Worm (Caenorhabditis elegans): ENCODE results near the gene nmt-1.

Gene nmt-1

DNA sequence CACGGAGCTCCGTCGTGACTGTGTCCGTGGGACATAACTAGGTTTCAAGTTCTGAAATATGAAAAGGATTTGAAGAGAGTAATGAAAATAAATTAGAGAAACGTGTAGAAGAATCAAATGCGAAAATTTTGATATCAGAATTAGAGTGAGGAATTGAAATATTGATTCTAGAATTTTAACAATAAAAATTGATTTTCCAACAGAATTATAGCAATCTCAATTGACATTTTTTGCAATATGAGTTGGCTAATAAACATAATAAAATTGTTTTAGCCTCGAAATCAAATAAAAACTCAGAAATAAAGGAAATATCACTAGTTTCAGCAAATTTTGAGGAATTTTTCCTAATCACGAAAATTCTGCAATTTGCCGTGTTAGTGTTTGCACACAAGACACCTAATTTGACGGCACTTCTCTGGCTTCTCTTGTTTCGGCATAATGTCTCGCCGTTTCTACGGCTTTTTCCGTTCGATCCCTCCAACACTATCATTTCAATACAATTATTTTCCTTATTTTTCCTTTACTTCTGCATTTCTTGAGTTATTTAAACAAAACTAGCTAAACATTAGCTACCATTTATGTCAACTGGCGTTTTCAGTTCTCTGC lies at the start of gene nmt-1:
nmt-1 (minus strand) TSS at position 51 of the 606 bp plus-strand sequence.
- peak; percentile 48 for TF ChIP-seq nhr-20 (tag; optimal IDR thresholded peaks at IDR 0.05)
- peak; percentile 69 for TF ChIP-seq snu-23 (GFP tag; optimal IDR thresholded peaks at IDR 0.05)
- peak; percentile 56 for TF ChIP-seq isw-1 (GFP tag; IDR thresholded peaks at IDR 0.05)
- TF ChIP-seq nhr-19 (GFP tag; conservative IDR thresholded peaks at IDR 0.05) = peak; percentile 60
- peak; percentile 72 for TF ChIP-seq mep-1 (tag; optimal IDR thresholded peaks at IDR 0.05)
- peak in 2 of 3 experiments; percentile 7 to 12 for TF ChIP-seq ceh-82 (tag; optimal IDR thresholded peaks at IDR 0.05)
- peak; percentile 54 for TF ChIP-seq rnt-1 (tag; optimal IDR thresholded peaks at IDR 0.05)
- peak; percentile 45 for TF ChIP-seq C16A3.4 (tag; optimal IDR thresholded peaks at IDR 0.05)
- TF ChIP-seq elt-3 (tag; optimal IDR thresholded peaks at IDR 0.05) = peak in 2 of 6 experiments; percentile 2 to 3
- peak; percentile 15 for TF ChIP-seq lir-3 (tag; optimal IDR thresholded peaks at IDR 0.05; ENCODE audit: poor library complexity)
- TF ChIP-seq C04F5.9 (tag; optimal IDR thresholded peaks at IDR 0.05) = peak; percentile 25
- no peak for TF ChIP-seq egl-13 (tag; optimal IDR thresholded peaks at IDR 0.05)
- TF ChIP-seq fkh-10 (GFP tag; optimal IDR thresholded peaks at IDR 0.05) = no peak
- TF ChIP-seq unc-86 (tag; optimal IDR thresholded peaks at IDR 0.05) = peak; percentile 29
- no peak for TF ChIP-seq snpc-4 (tag; optimal IDR thresholded peaks at IDR 0.05)
- TF ChIP-seq dpl-1 (GFP tag; optimal IDR thresholded peaks at IDR 0.05) = peak; percentile 50 to 69 (median 68)
- TF ChIP-seq dsc-1 (tag; optimal IDR thresholded peaks at IDR 0.05) = no peak
- peak; percentile 62 for TF ChIP-seq nhr-47 (tag; optimal IDR thresholded peaks at IDR 0.05)
- peak; percentile 64 to 73 for TF ChIP-seq efl-1 (optimal IDR thresholded peaks at IDR 0.05)
- TF ChIP-seq efl-1 (GFP tag; optimal IDR thresholded peaks at IDR 0.05 in 1 of 2) = peak; percentile 63 to 95
- peak; percentile 36 for TF ChIP-seq swsn-7 (tag; optimal IDR thresholded peaks at IDR 0.05)
- TF ChIP-seq ceh-90 (tag; optimal IDR thresholded peaks at IDR 0.05) = no peak
- TF ChIP-seq tbx-2 (tag; optimal IDR thresholded peaks at IDR 0.05) = no peak
- peak; percentile 48 for TF ChIP-seq xbp-1 (tag; optimal IDR thresholded peaks at IDR 0.05)
- TF ChIP-seq lin-39 (tag; optimal IDR thresholded peaks at IDR 0.05) = peak; percentile 6
- TF ChIP-seq lsy-2 (tag; optimal IDR thresholded peaks at IDR 0.05) = peak; percentile 71
- peak; percentile 1 for TF ChIP-seq blmp-1 (tag; optimal IDR thresholded peaks at IDR 0.05)
- peak; percentile 56 to 66 for TF ChIP-seq lin-35 (GFP tag; optimal IDR thresholded peaks at IDR 0.05)
- peak; percentile 97 for TF ChIP-seq F16B12.6 (tag; optimal IDR thresholded peaks at IDR 0.05)

ce11 chrIII:6165240-6165639 lies 49.1 kb upstream of the nmt-1 start:
- TF ChIP-seq ama-1 (optimal IDR thresholded peaks at IDR 0.05) (no peak), lir-3 (tag; optimal IDR thresholded peaks at IDR 0.05; ENCODE audit: poor library complexity) (no peak), mep-1 (tag; optimal IDR thresholded peaks at IDR 0.05) (no peak), unc-98 (GFP tag; IDR thresholded peaks at IDR 0.05) (no peak), snu-23 (GFP tag; optimal IDR thresholded peaks at IDR 0.05) (no peak), unc-62 (GFP tag; optimal IDR thresholded peaks at IDR 0.05) (no peak), ceh-82 (tag; optimal IDR thresholded peaks at IDR 0.05) (no peak), pax-3 (tag; optimal IDR thresholded peaks at IDR 0.05) (no peak), jun-1 (tag; optimal IDR thresholded peaks at IDR 0.05) (no peak), zip-4 (GFP tag; optimal IDR thresholded peaks at IDR 0.05) (no peak), skn-1 (tag; optimal IDR thresholded peaks at IDR 0.05) (no peak), nhr-77 (tag; optimal IDR thresholded peaks at IDR 0.05) (no peak), lin-35 (GFP tag; optimal IDR thresholded peaks at IDR 0.05) (no peak), lin-39 (tag; optimal IDR thresholded peaks at IDR 0.05) (no peak), vab-15 (tag; optimal IDR thresholded peaks at IDR 0.05) (no peak)

- TF ChIP-seq nhr-84 (tag; optimal IDR thresholded peaks at IDR 0.05) (no peak), nhr-71 (tag; optimal IDR thresholded peaks at IDR 0.05) (no peak), ets-5 (GFP tag; IDR thresholded peaks at IDR 0.05) (no peak), rnt-1 (tag; optimal IDR thresholded peaks at IDR 0.05) (no peak), swsn-7 (tag; optimal IDR thresholded peaks at IDR 0.05) (no peak), lin-13 (GFP tag; optimal IDR thresholded peaks at IDR 0.05) (no peak), ama-1 (optimal IDR thresholded peaks at IDR 0.05) (peak; percentile 50), pag-3 (tag; optimal IDR thresholded peaks at IDR 0.05; ENCODE audit: borderline replicate concordance, insufficient read depth) (no peak), nhr-47 (tag; optimal IDR thresholded peaks at IDR 0.05) (peak; percentile 5), mep-1 (tag; optimal IDR thresholded peaks at IDR 0.05) (peak; percentile 45), nhr-90 (tag; optimal IDR thresholded peaks at IDR 0.05; ENCODE audit: poor library complexity) (peak; percentile 25), lsy-2 (tag; optimal IDR thresholded peaks at IDR 0.05) (peak in 1 of 2 experiments; percentile 18), isw-1 (GFP tag; IDR thresholded peaks at IDR 0.05) (no peak), unc-62 (GFP tag; optimal IDR thresholded peaks at IDR 0.05) (no peak), elt-2 (tag; optimal IDR thresholded peaks at IDR 0.05) (peak; percentile 4), C16A3.4 (tag; optimal IDR thresholded peaks at IDR 0.05) (no peak), fos-1 (tag; optimal IDR thresholded peaks at IDR 0.05) (no peak), zip-4 (GFP tag; optimal IDR thresholded peaks at IDR 0.05) (no peak), efl-1 (optimal IDR thresholded peaks at IDR 0.05) (no peak), efl-1 (GFP tag; optimal IDR thresholded peaks at IDR 0.05 in 1 of 2) (peak in 1 of 2 experiments; percentile 38)
Measured at ce11 chrIII:6164253-6164971, 48.3 kb upstream of the nmt-1 start, which contains the start of gene F42A10.9. F42A10.9 (plus strand) TSS chrIII:6164573.

All from whole organism, L1 larva.